Fruit fly (Drosophila melanogaster): Measurements from ENCODE around the gene RpL35.

DNA sequence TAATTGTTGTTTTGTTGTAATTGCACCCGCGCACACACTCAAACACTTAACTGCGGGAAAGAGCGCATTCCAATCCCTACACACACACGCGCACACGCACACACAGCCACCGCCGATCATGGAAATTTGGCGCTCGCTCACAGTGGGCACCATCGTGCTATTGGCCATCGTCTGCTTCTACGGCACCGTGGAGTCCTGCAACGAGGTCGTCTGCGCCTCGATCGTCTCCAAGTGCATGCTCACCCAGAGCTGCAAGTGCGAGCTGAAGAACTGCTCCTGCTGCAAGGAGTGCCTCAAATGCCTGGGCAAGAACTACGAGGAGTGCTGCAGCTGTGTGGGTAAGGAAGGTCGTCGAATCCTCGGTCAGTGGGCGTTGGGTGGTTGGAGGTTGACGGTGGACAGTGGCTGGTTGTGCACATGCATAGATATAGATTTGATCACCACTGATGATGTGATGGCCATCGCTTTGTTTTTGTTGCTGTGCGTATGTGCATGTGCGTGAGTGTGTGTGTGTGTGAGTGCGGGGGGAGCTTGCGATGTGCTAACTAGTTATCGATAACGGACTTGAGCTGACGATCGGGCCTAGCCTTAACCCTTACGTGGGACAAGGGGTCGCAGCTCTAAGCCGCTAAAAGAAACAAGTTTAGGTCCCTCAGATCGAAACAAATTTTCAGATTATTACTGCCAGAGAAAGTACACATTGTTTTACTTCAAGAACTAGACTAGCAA is 18.6 kb downstream of the RpL35 start:
- TF ChIP-seq CG8478 (optimal IDR thresholded peaks at IDR 0.05) (no peak), pan (optimal IDR thresholded peaks at IDR 0.05) (no peak), psq (optimal IDR thresholded peaks at IDR 0.05) (no peak), usp (GFP tag; optimal IDR thresholded peaks at IDR 0.05) (no peak), EcR (GFP tag; optimal IDR thresholded peaks at IDR 0.05) (no peak)
